Fruit fly (Drosophila melanogaster) whole organism, embryonic: ENCODE results near the gene alpha-Man-IIb.
A peak's percentile ranks its signal among the peaks of the same experiment; 100 is the strongest.

ENCODE experiments used
- Abd-B ChIP-seq: fragments of 200-800 bp; sonication (Bioruptor generic); optimal IDR thresholded peaks from 2 replicates; lab custom pipeline; 2018; ENCODE audit warnings: missing biosample characterization, mild to moderate bottlenecking, missing genetic modification characterization, moderate library complexity
- Bdp1 ChIP-seq: fragments of 200-800 bp; sonication (Bioruptor generic); optimal IDR thresholded peaks from 3 replicates; lab custom pipeline; 2016; ENCODE audit warnings: missing biosample characterization, missing genetic modification characterization
- Blimp-1 ChIP-seq: fragments of 200-800 bp; sonication (Bioruptor generic); optimal IDR thresholded peaks from 3 replicates; lab custom pipeline; 2018; ENCODE audit warnings: missing biosample characterization, missing genetic modification characterization, mild to moderate bottlenecking, moderate library complexity, missing genetic modification reagents
- Bteb2 ChIP-seq: fragments of 200-800 bp; sonication (Bioruptor generic); optimal IDR thresholded peaks from 2 replicates; lab custom pipeline; 2016; ENCODE audit warnings: missing biosample characterization, missing genetic modification characterization
- CG10431 ChIP-seq: fragments of 200-800 bp; sonication (Bioruptor generic); optimal IDR thresholded peaks from 3 replicates; lab custom pipeline; 2018; ENCODE audit warnings: missing biosample characterization, mild to moderate bottlenecking, missing genetic modification characterization
- CG11247 ChIP-seq: fragments of 200-800 bp; sonication (Bioruptor generic); IDR thresholded peaks from 2 replicates; pipeline ENCODE4 v1.3.6; 2022; ENCODE audit warnings: missing biosample characterization, missing genetic modification characterization
- CG13775 ChIP-seq: fragments of 200-800 bp; sonication (Bioruptor generic); optimal IDR thresholded peaks from 3 replicates; lab custom pipeline; 2017; ENCODE audit warnings: missing biosample characterization, mild to moderate bottlenecking, missing genetic modification characterization
- CG17802 ChIP-seq: fragments of 200-800 bp; sonication (Bioruptor generic); optimal IDR thresholded peaks from 2 replicates; lab custom pipeline; 2018; ENCODE audit warnings: missing biosample characterization, mild to moderate bottlenecking, missing genetic modification characterization, moderate library complexity
- CG32767 ChIP-seq: fragments of 200-800 bp; sonication (Bioruptor generic); IDR thresholded peaks from 2 replicates; pipeline ENCODE4 v1.3.6; 2022; ENCODE audit warnings: missing biosample characterization, missing genetic modification characterization
- CG32772 ChIP-seq: fragments of 200-800 bp; sonication (Bioruptor generic); IDR thresholded peaks from 2 replicates; pipeline ENCODE4 v1.3.6; 2022; ENCODE audit warnings: missing biosample characterization, missing genetic modification characterization
- CG3407 ChIP-seq: fragments of 200-800 bp; sonication (Bioruptor generic); optimal IDR thresholded peaks from 2 replicates; lab custom pipeline; 2018; ENCODE audit warnings: missing biosample characterization, mild to moderate bottlenecking, missing genetic modification characterization
- CG43689 ChIP-seq: fragments of 200-800 bp; sonication (Bioruptor generic); IDR thresholded peaks from 2 replicates; pipeline ENCODE4 v1.3.6; 2022; ENCODE audit warnings: missing biosample characterization, missing genetic modification characterization
- CG4404 ChIP-seq: fragments of 200-800 bp; sonication (Bioruptor generic); IDR thresholded peaks from 2 replicates; pipeline ENCODE4 v1.3.6; 2022; ENCODE audit warnings: missing biosample characterization, missing genetic modification characterization
- CG4730 ChIP-seq: fragments of 200-800 bp; sonication (Bioruptor generic); IDR thresholded peaks from 2 replicates; pipeline ENCODE4 v1.3.6; 2022; ENCODE audit warnings: missing biosample characterization, missing genetic modification characterization
- CG5180 ChIP-seq: fragments of 200-800 bp; sonication (Bioruptor generic); optimal IDR thresholded peaks from 3 replicates; lab custom pipeline; 2017; ENCODE audit warnings: missing biosample characterization, missing genetic modification characterization, mild to moderate bottlenecking, moderate library complexity, missing genetic modification reagents
- CG5245 ChIP-seq: fragments of 200-800 bp; sonication (Bioruptor generic); optimal IDR thresholded peaks from 3 replicates; lab custom pipeline; 2016; ENCODE audit warnings: missing biosample characterization, missing genetic modification characterization
- CG6254 ChIP-seq: fragments of 200-800 bp; sonication (Bioruptor generic); optimal IDR thresholded peaks from 3 replicates; lab custom pipeline; 2017; ENCODE audit warnings: mild to moderate bottlenecking, missing biosample characterization, missing genetic modification reagents, missing genetic modification characterization
- CG8290 ChIP-seq, 3 experiments: fragments of 200-800 bp; sonication (Bioruptor generic); optimal IDR thresholded peaks; 2 replicates each; lab custom pipeline; 2016 to 2019; ENCODE audit warnings: missing biosample characterization in 3 of 3, missing genetic modification characterization in 3 of 3, mild to moderate bottlenecking in 2 of 3, moderate library complexity in 1 of 3
- CG9932 ChIP-seq: fragments of 200-800 bp; sonication (Bioruptor generic); IDR thresholded peaks from 2 replicates; pipeline ENCODE4 v1.3.6; 2022; ENCODE audit warnings: missing biosample characterization, missing genetic modification characterization
- Ets65A ChIP-seq: fragments of 200-800 bp; sonication (Bioruptor generic); peaks from one replicate; lab custom pipeline; 2016; ENCODE audit warnings: missing biosample characterization, missing genetic modification characterization
- Ets97D ChIP-seq: fragments of 200-800 bp; sonication (Bioruptor generic); optimal IDR thresholded peaks from 3 replicates; lab custom pipeline; 2016; ENCODE audit warnings: missing biosample characterization, missing genetic modification characterization
- Hr78 ChIP-seq, 2 experiments: fragments of 200-800 bp in 1 of 2; fragments of >200 bp in 1 of 2; sonication (Bioruptor generic) in 1 of 2; optimal IDR thresholded peaks; 2 replicates each; lab custom pipeline; 2017 to 2019; ENCODE audit warnings: missing biosample characterization in 2 of 2, missing genetic modification characterization in 2 of 2, mild to moderate bottlenecking in 1 of 2, moderate library complexity in 1 of 2
- PHDP ChIP-seq: fragments of 200-800 bp; sonication (Bioruptor generic); optimal IDR thresholded peaks from 3 replicates; lab custom pipeline; 2018; ENCODE audit warnings: missing biosample characterization, mild to moderate bottlenecking, missing genetic modification characterization, moderate library complexity
- Poxn ChIP-seq: fragments of 200-800 bp; sonication (Bioruptor generic); IDR thresholded peaks from 2 replicates; pipeline ENCODE4 v1.3.6; 2022; ENCODE audit warnings: missing biosample characterization, missing genetic modification characterization
- Scr ChIP-seq: fragments of 200-800 bp; sonication (Bioruptor generic); IDR thresholded peaks from 2 replicates; pipeline ENCODE4 v1.3.6; 2022; ENCODE audit warnings: missing biosample characterization, missing genetic modification characterization; ENCODE audit not compliant: partially characterized antibody
- Usf ChIP-seq: fragments of 200-800 bp; sonication (Bioruptor generic); optimal IDR thresholded peaks from 2 replicates; lab custom pipeline; 2017; ENCODE audit warnings: missing genotype, missing biosample characterization, missing genetic modification characterization
- ap ChIP-seq: fragments of 200-800 bp; sonication (Bioruptor generic); IDR thresholded peaks from 2 replicates; pipeline ENCODE4 v1.3.6; 2022; ENCODE audit warnings: missing biosample characterization, missing genetic modification characterization
- chinmo ChIP-seq: fragments of 200-800 bp; sonication (Bioruptor generic); IDR thresholded peaks from 4 replicates; pipeline ENCODE4 v1.3.6; 2022; ENCODE audit warnings: missing biosample characterization, missing genetic modification characterization; ENCODE audit not compliant: partially characterized antibody
- chn ChIP-seq: fragments of 200-800 bp; sonication (Bioruptor generic); optimal IDR thresholded peaks from 2 replicates; lab custom pipeline; 2016; ENCODE audit warnings: missing biosample characterization, missing genetic modification characterization
- danr ChIP-seq: fragments of 200-800 bp; sonication (Bioruptor generic); IDR thresholded peaks from 2 replicates; pipeline ENCODE4 v1.3.6; 2022; ENCODE audit warnings: missing biosample characterization, missing genetic modification characterization
- dpn ChIP-seq, 2 experiments: fragments of 200-800 bp; sonication (Bioruptor generic); optimal IDR thresholded peaks; 3 replicates each; lab custom pipeline; 2016; ENCODE audit warnings: missing biosample characterization in 2 of 2, missing genetic modification characterization in 2 of 2
- esg ChIP-seq: fragments of 200-800 bp; sonication (Bioruptor generic); conservative IDR thresholded peaks from 2 replicates; pipeline ENCODE4 v1.3.6; 2022; ENCODE audit warnings: missing biosample characterization, missing genetic modification characterization
- ewg ChIP-seq: fragments of 200-800 bp; sonication (Bioruptor generic); optimal IDR thresholded peaks from 3 replicates; lab custom pipeline; 2017; ENCODE audit warnings: mild to moderate bottlenecking, missing biosample characterization, missing genetic modification reagents, missing genetic modification characterization
- eyg ChIP-seq: fragments of 200-800 bp; sonication (Bioruptor generic); optimal IDR thresholded peaks from 3 replicates; lab custom pipeline; 2016; ENCODE audit warnings: missing biosample characterization, missing genetic modification characterization
- fd102C ChIP-seq: fragments of 200-800 bp; sonication (Bioruptor generic); optimal IDR thresholded peaks from 2 replicates; lab custom pipeline; 2018; ENCODE audit warnings: missing biosample characterization, mild to moderate bottlenecking, missing genetic modification characterization, moderate library complexity
- grau ChIP-seq: fragments of 200-800 bp; optimal IDR thresholded peaks from 3 replicates; lab custom pipeline; 2019; ENCODE audit warnings: missing biosample characterization, mild to moderate bottlenecking, missing genetic modification characterization, moderate library complexity
- kni ChIP-seq: fragments of 200-800 bp; sonication (Bioruptor generic); optimal IDR thresholded peaks from 3 replicates; lab custom pipeline; 2017; ENCODE audit warnings: mild to moderate bottlenecking, missing biosample characterization, missing genetic modification reagents, missing genetic modification characterization
- lov ChIP-seq, 2 experiments: fragments of 200-800 bp in 1 of 2; fragments of >200 bp in 1 of 2; sonication (Bioruptor generic) in 1 of 2; IDR thresholded peaks in 1 of 2; optimal IDR thresholded peaks in 1 of 2; 2 replicates in 1 of 2; 3 replicates in 1 of 2; pipeline versions ENCODE4 v1.3.6 to Lab custom; 2017 to 2022; ENCODE audit warnings: missing biosample characterization in 1 of 2, missing genetic modification characterization in 1 of 2
- nom ChIP-seq: fragments of 200-800 bp; sonication (Bioruptor generic); optimal IDR thresholded peaks from 2 replicates; lab custom pipeline; 2017; ENCODE audit warnings: missing biosample characterization, missing genetic modification characterization, mild to moderate bottlenecking, moderate library complexity, missing genetic modification reagents
- odd ChIP-seq: fragments of 200-800 bp; sonication (Bioruptor generic); optimal IDR thresholded peaks from 2 replicates; lab custom pipeline; 2017; ENCODE audit warnings: missing biosample characterization, mild to moderate bottlenecking, missing genetic modification characterization
- phol ChIP-seq: fragments of 200-800 bp; sonication (Bioruptor generic); optimal IDR thresholded peaks from 3 replicates; lab custom pipeline; 2018; ENCODE audit warnings: missing biosample characterization, mild to moderate bottlenecking, missing genetic modification characterization, moderate library complexity
- seq ChIP-seq: fragments of 200-800 bp; sonication (Bioruptor generic); IDR thresholded peaks from 2 replicates; pipeline ENCODE4 v1.3.6; 2022; ENCODE audit warnings: missing biosample characterization, missing genetic modification characterization
- sr ChIP-seq: fragments of 200-800 bp; sonication (Bioruptor generic); IDR thresholded peaks from 3 replicates; pipeline ENCODE4 v1.3.6; 2022; ENCODE audit warnings: missing biosample characterization, missing genetic modification characterization
- zen2 ChIP-seq: fragments of 200-800 bp; sonication (Bioruptor generic); IDR thresholded peaks from 3 replicates; pipeline ENCODE4 v1.3.6; 2022; ENCODE audit warnings: missing biosample characterization, missing genetic modification characterization; ENCODE audit not compliant: partially characterized antibody
- zf30C ChIP-seq: fragments of 200-800 bp; sonication (Bioruptor generic); optimal IDR thresholded peaks from 3 replicates; lab custom pipeline; 2018; ENCODE audit warnings: missing biosample characterization, mild to moderate bottlenecking, missing genetic modification characterization
- zfh1 ChIP-seq: fragments of 200-800 bp; sonication (Bioruptor generic); IDR thresholded peaks from 3 replicates; pipeline ENCODE4 v1.3.6; 2022; ENCODE audit warnings: missing biosample characterization, missing genetic modification characterization

Gene alpha-Man-IIb

DNA sequence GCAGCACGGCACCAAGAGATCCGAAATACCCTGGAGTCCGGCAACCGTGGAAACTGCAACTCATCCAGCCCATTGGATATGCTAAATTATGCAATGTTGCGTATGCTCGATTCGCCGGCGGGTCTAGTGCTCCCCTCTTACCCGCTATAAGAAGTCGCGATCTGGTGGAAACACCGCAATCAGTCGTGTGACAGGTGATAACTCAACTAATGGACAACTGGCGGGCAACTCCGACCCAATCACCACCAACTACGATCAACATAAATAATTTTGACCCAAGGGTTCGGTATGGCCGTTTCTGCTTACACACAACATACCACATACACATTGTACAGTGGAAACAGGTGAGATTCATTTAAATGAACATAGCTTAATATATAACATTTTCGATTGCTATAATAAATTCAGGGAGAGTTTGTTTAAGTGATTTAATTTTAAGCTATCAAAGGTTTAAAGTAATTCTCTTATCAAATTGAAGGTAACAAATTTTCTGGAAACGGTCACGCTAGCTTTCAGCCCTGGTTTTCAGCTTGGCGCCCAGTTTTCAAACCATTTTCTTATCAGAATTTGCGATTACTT lies 53.2 kb downstream of the alpha-Man-IIb start, which contains the start of gene Hmt-1 (continued):
- TF ChIP-seq Hr78 (GFP tag; optimal IDR thresholded peaks at IDR 0.05; lab: Kevin White, UChicago) = peak in 1 of 2 experiments; percentile 69
- no peak for TF ChIP-seq dpn (GFP tag; optimal IDR thresholded peaks at IDR 0.05; lab: Kevin White, UChicago)
- no peak for TF ChIP-seq fd102C (GFP tag; lab: Kevin White, UChicago)
- no peak for TF ChIP-seq danr (GFP tag; lab: Robert Waterston, UW)
- peak; percentile 77 for TF ChIP-seq grau (tag; lab: Kevin White, UChicago)
- TF ChIP-seq zf30C (GFP tag; lab: Kevin White, UChicago) = no peak
- no peak for TF ChIP-seq CG9932 (GFP tag; lab: Robert Waterston, UW)
- TF ChIP-seq CG43689 = no peak
- TF ChIP-seq Bteb2 (GFP tag; lab: Kevin White, UChicago) = no peak
- TF ChIP-seq Poxn = no peak

DNA sequence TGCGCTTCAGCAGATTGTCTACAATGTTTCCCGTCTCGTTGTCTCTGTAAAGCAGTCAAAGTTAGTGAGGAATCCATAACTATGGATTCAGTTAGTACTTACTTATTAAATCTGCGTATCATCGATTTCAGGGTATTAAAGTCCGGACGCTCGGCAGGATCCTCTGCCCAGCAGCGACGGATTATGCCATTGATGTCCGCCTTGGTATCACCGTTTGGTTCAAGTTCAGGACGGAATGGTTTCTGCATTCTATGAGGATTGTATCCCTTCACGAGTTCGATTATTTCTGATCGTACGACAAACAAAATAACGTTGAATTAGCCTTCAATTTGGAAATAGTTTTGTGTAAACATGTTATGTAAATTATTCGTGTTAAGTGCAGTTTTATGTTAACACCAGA lies 55.8 kb downstream of the alpha-Man-IIb start, which contains the start of gene CG9632:
CG9632 (plus strand) TSS at position 301 of the 400 bp plus-strand sequence.
- TF ChIP-seq PHDP (tag; lab: Kevin White, UChicago) = no peak
- TF ChIP-seq CG8290 (GFP tag; optimal IDR thresholded peaks at IDR 0.05; lab: Kevin White, UChicago) = no peak
- no peak for TF ChIP-seq CG8290 (tag; optimal IDR thresholded peaks at IDR 0.05; lab: Kevin White, UChicago)
- TF ChIP-seq chn (GFP tag; lab: Kevin White, UChicago) = no peak
- TF ChIP-seq seq (GFP tag; lab: Robert Waterston, UW) = no peak
- no peak for TF ChIP-seq CG11247 (GFP tag; lab: Robert Waterston, UW)
- no peak for TF ChIP-seq CG6254 (GFP tag; lab: Kevin White, UChicago)
- no peak for TF ChIP-seq CG4730 (GFP tag; lab: Robert Waterston, UW)
- TF ChIP-seq Ets65A (GFP tag; lab: Kevin White, UChicago) = no peak
- no peak for TF ChIP-seq kni (GFP tag; lab: Kevin White, UChicago)
- TF ChIP-seq Scr (GFP tag; lab: Robert Waterston, UW) = no peak
- TF ChIP-seq eyg (GFP tag; lab: Kevin White, UChicago) = no peak
- no peak for TF ChIP-seq Blimp-1
- no peak for TF ChIP-seq ap
- no peak for TF ChIP-seq CG32767 (GFP tag; lab: Robert Waterston, UW)
- TF ChIP-seq CG10431 (GFP tag; lab: Kevin White, UChicago) = no peak
- TF ChIP-seq CG5180 (GFP tag; lab: Kevin White, UChicago) = no peak
- TF ChIP-seq esg (GFP tag; lab: Robert Waterston, UW) = no peak
- no peak for TF ChIP-seq CG32772 (GFP tag; lab: Robert Waterston, UW)
- no peak for TF ChIP-seq CG4404 (GFP tag; lab: Robert Waterston, UW)
- TF ChIP-seq Abd-B = no peak

DNA sequence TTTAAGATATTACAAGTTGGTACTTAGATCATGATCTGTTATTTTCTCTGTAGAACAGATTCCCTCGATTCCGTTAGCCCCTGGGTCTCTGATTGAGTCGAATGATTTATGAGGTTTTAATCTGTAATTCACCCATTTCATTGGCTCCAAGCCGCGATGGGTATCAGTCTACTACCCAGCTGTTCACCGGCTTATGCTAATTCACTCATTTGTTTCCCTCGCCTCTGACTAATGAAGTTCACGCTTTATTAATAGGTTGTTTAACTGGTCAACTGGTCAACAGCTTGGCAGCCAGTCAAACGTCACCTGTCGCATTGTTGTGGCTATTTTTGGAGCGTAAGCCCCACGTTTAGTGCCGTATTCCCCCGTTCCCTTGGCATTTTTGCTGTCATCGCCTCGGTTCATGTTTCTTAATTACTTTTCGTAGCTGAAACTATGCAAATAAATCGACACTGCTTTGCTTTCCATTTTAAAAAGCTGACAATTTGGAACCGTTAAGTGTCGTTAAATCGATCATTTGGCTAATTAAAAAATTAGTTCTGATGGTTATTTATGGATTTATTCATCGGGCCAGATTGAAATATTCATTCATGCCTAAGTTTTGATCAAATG lies 68.9 kb downstream of the alpha-Man-IIb start:
- TF ChIP-seq danr (GFP tag; lab: Robert Waterston, UW) (no peak), phol (tag; lab: Kevin White, UChicago) (no peak), ewg (no peak), zfh1 (GFP tag; lab: Robert Waterston, UW) (no peak), chinmo (GFP tag; lab: Robert Waterston, UW) (0 out of 4 replicates have a peak, but pooled peaks have one; percentile 18), odd (GFP tag; lab: Kevin White, UChicago) (no peak), Bdp1 (GFP tag; lab: Kevin White, UChicago) (no peak), sr (GFP tag; lab: Robert Waterston, UW) (no peak), CG3407 (no peak), CG17802 (tag; lab: Kevin White, UChicago) (no peak), Usf (no peak), Ets97D (GFP tag; lab: Kevin White, UChicago) (no peak), fd102C (GFP tag; lab: Kevin White, UChicago) (no peak), CG13775 (GFP tag; lab: Kevin White, UChicago) (no peak), zen2 (GFP tag; lab: Robert Waterston, UW) (no peak), lov (optimal IDR thresholded peaks at IDR 0.05; lab: Kevin White, UChicago) (no peak), lov (GFP tag; IDR thresholded peaks at IDR 0.05; lab: Robert Waterston, UW) (no peak), CG5245 (GFP tag; lab: Kevin White, UChicago) (no peak), eyg (GFP tag; lab: Kevin White, UChicago) (no peak), nom (GFP tag; lab: Kevin White, UChicago) (no peak)
